Worm (Caenorhabditis elegans): ENCODE results near the gene W08A12.2.

ce11 chrV:3666887-3667286 is 18.8 kb downstream of the W08A12.2 start, which contains the start of gene str-113:
- TF ChIP-seq dao-5 (tag; optimal IDR thresholded peaks at IDR 0.05) (no peak), W03F9.2 (tag; optimal IDR thresholded peaks at IDR 0.05) (no peak), him-1 (tag; optimal IDR thresholded peaks at IDR 0.05) (no peak)

Data from whole organism, L4/young adult.